Fruit fly (Drosophila melanogaster) whole organism, wandering third instar larva: ENCODE measurements around the gene NdufA3.

ENCODE experiments used
- Myc ChIP-seq: fragments of >200 bp; optimal IDR thresholded peaks from 2 replicates; lab custom pipeline; 2017
- Sp1 ChIP-seq: fragments of 200-800 bp; sonication (Bioruptor generic); optimal IDR thresholded peaks from 3 replicates; lab custom pipeline; 2019; ENCODE audit warnings: missing biosample characterization, mild to moderate bottlenecking, missing genetic modification characterization, moderate library complexity
- brk ChIP-seq: fragments of 200-800 bp; sonication (Bioruptor generic); optimal IDR thresholded peaks from 2 replicates; lab custom pipeline; 2016; ENCODE audit warnings: missing biosample characterization, mild to moderate bottlenecking, missing genetic modification characterization
- ey ChIP-seq: fragments of 200-800 bp; sonication (Bioruptor generic); optimal IDR thresholded peaks from 2 replicates; lab custom pipeline; 2016; ENCODE audit warnings: missing biosample characterization, missing genetic modification characterization
- foxo ChIP-seq, 2 experiments: fragments of 200-800 bp; sonication (Bioruptor generic); optimal IDR thresholded peaks; 2 replicates in 1 of 2; 3 replicates in 1 of 2; lab custom pipeline; 2016 to 2017; ENCODE audit warnings: missing biosample characterization in 2 of 2, missing genetic modification characterization in 2 of 2
- fru ChIP-seq: fragments of 200-800 bp; sonication (Bioruptor generic); optimal IDR thresholded peaks from 3 replicates; lab custom pipeline; 2016; ENCODE audit warnings: missing biosample characterization, mild to moderate bottlenecking, missing genetic modification characterization
- h ChIP-seq: fragments of 200-800 bp; sonication (Bioruptor generic); optimal IDR thresholded peaks from 3 replicates; lab custom pipeline; 2016; ENCODE audit warnings: missing biosample characterization, mild to moderate bottlenecking, missing genetic modification characterization
- rgr ChIP-seq: fragments of 200-800 bp; sonication (Bioruptor generic); optimal IDR thresholded peaks from 3 replicates; lab custom pipeline; 2016; ENCODE audit warnings: missing biosample characterization, mild to moderate bottlenecking, missing genetic modification characterization
- sage ChIP-seq: fragments of 200-800 bp; sonication (Bioruptor generic); optimal IDR thresholded peaks from 2 replicates; lab custom pipeline; 2016; ENCODE audit warnings: missing biosample characterization, mild to moderate bottlenecking, missing genetic modification characterization
- tai ChIP-seq: sonication (Bioruptor generic); optimal IDR thresholded peaks from 2 replicates; lab custom pipeline; 2016; ENCODE audit warnings: missing biosample characterization, missing genetic modification characterization
- woc ChIP-seq: sonication (Bioruptor generic); optimal IDR thresholded peaks from 2 replicates; lab custom pipeline; 2016; ENCODE audit warnings: missing biosample characterization, mild to moderate bottlenecking, missing genetic modification characterization

dm6 chrX:9130243-9130642 lies 29.6 kb downstream of the NdufA3 start:
- TF ChIP-seq foxo (GFP tag; optimal IDR thresholded peaks at IDR 0.05; lab: Kevin White, UChicago) (no peak), brk (no peak), rgr (GFP tag; lab: Kevin White, UChicago) (no peak), Myc (lab: Kevin White, UChicago) (no peak), fru (GFP tag; lab: Kevin White, UChicago) (no peak), woc (GFP tag; lab: Kevin White, UChicago) (no peak), Sp1 (GFP tag; lab: Kevin White, UChicago) (no peak), sage (no peak), tai (GFP tag; lab: Kevin White, UChicago) (no peak), h (GFP tag; lab: Kevin White, UChicago) (no peak), ey (no peak)
